Worm (Caenorhabditis elegans): Measurements from ENCODE around the gene C07H6.9.

DNA sequence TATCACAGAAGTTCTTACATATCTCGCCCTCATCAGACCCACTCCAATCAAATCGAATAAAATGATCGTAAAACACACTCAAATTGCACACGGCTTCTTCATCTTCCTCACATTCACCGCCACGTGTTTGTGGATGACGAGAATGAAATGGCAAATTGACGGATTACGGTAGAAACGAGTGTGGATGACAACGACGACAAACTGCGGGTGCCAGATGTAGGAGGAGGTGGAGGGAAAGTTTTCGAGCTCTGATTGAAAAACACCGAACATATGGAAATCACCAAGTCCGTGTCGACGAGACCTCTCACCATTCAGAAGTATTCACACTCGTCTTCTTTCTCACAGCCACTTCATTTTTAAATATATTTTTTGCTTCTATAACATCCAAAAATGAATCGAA is 39.3 kb downstream of the C07H6.9 start, which contains the start of gene mls-1:
- TF ChIP-seq pha-4 (tag; optimal IDR thresholded peaks at IDR 0.05) (no peak), elt-2 (tag; optimal IDR thresholded peaks at IDR 0.05) (no peak), ceh-14 (tag; optimal IDR thresholded peaks at IDR 0.05) (no peak), lin-11 (tag; optimal IDR thresholded peaks at IDR 0.05) (no peak), ceh-2 (tag; optimal IDR thresholded peaks at IDR 0.05) (no peak), unc-55 (GFP tag; optimal IDR thresholded peaks at IDR 0.05) (no peak), lim-6 (tag; optimal IDR thresholded peaks at IDR 0.05) (no peak)

Data from whole organism, late embryonic.